Worm (Caenorhabditis elegans) whole organism, late embryonic: ENCODE data around the gene mpst-1.

Source experiments
- K09A11.1 ChIP-seq: sonication (generic microtip); optimal IDR thresholded peaks from 2 replicates; lab custom pipeline; 2017; ENCODE audit warnings: antibody characterized with exemption, mild to moderate bottlenecking, missing genetic modification characterization, missing compliant biosample characterization; ENCODE audit not compliant: insufficient read depth
- Y22D7AL.16 ChIP-seq: sonication (generic microtip); optimal IDR thresholded peaks from 2 replicates; lab custom pipeline; 2016; ENCODE audit warnings: missing genetic modification characterization, missing compliant biosample characterization
- ahr-1 ChIP-seq: sonication (generic microtip); optimal IDR thresholded peaks from 2 replicates; lab custom pipeline; 2016; ENCODE audit warnings: missing genetic modification characterization, missing compliant biosample characterization
- ama-1 ChIP-seq: fragments of 150-350 bp; optimal IDR thresholded peaks from 2 replicates; lab custom pipeline; 2014
- ceh-18 ChIP-seq: sonication (generic microtip); optimal IDR thresholded peaks from 2 replicates; lab custom pipeline; 2016; ENCODE audit warnings: missing genetic modification characterization, missing compliant biosample characterization
- ceh-30 ChIP-seq: fragments of 150-350 bp; optimal IDR thresholded peaks from 2 replicates; lab custom pipeline; 2014; ENCODE audit warnings: missing biosample characterization, missing genetic modification characterization
- ceh-34 ChIP-seq: sonication (generic microtip); optimal IDR thresholded peaks from 2 replicates; lab custom pipeline; 2016; ENCODE audit warnings: mild to moderate bottlenecking, missing genetic modification characterization, missing compliant biosample characterization
- ceh-45 ChIP-seq: fragments of 200-800 bp; sonication (Bioruptor generic); IDR thresholded peaks from 2 replicates; pipeline ENCODE4 v1.3.6; 2022; ENCODE audit warnings: missing genetic modification reagents, missing genetic modification characterization, missing compliant biosample characterization
- ceh-9 ChIP-seq: sonication (generic microtip); optimal IDR thresholded peaks from 2 replicates; lab custom pipeline; 2016; ENCODE audit warnings: mild to moderate bottlenecking, missing genetic modification characterization, inconsistent platforms, missing compliant biosample characterization
- dmd-4 ChIP-seq: sonication (generic microtip); optimal IDR thresholded peaks from 2 replicates; lab custom pipeline; 2016; ENCODE audit warnings: borderline replicate concordance, missing genetic modification characterization, missing compliant biosample characterization
- dve-1 ChIP-seq: sonication (generic microtip); optimal IDR thresholded peaks from 2 replicates; lab custom pipeline; 2017; ENCODE audit warnings: antibody characterized with exemption, mild to moderate bottlenecking, missing genetic modification characterization, missing compliant biosample characterization
- elt-2 ChIP-seq: sonication (generic microtip); optimal IDR thresholded peaks from 2 replicates; lab custom pipeline; 2016; ENCODE audit warnings: missing genetic modification reagents, missing genetic modification characterization, missing compliant biosample characterization
- elt-4 ChIP-seq: sonication (generic microtip); optimal IDR thresholded peaks from 2 replicates; lab custom pipeline; 2016; ENCODE audit warnings: missing genetic modification characterization, missing compliant biosample characterization
- ets-4 ChIP-seq: sonication (generic microtip); optimal IDR thresholded peaks from 2 replicates; lab custom pipeline; 2016; ENCODE audit warnings: missing genetic modification characterization, missing compliant biosample characterization
- eyg-1 ChIP-seq: sonication (generic microtip); optimal IDR thresholded peaks from 2 replicates; lab custom pipeline; 2016; ENCODE audit warnings: missing genotype, missing genetic modification characterization, missing compliant biosample characterization
- gmeb-2 ChIP-seq: sonication (generic microtip); optimal IDR thresholded peaks from 2 replicates; lab custom pipeline; 2016; ENCODE audit warnings: missing genetic modification characterization, inconsistent platforms, missing compliant biosample characterization
- hlh-13 ChIP-seq: fragments of 200-800 bp; sonication (Bioruptor generic); optimal IDR thresholded peaks from 2 replicates; lab custom pipeline; 2018; ENCODE audit warnings: mild to moderate bottlenecking, missing genetic modification characterization, missing compliant biosample characterization
- hlh-15 ChIP-seq: sonication (generic microtip); optimal IDR thresholded peaks from 2 replicates; lab custom pipeline; 2016; ENCODE audit warnings: missing genetic modification characterization, missing compliant biosample characterization
- hlh-30 ChIP-seq: sonication (generic microtip); optimal IDR thresholded peaks from 2 replicates; lab custom pipeline; 2017; ENCODE audit warnings: antibody characterized with exemption, missing genetic modification characterization, missing compliant biosample characterization; ENCODE audit not compliant: insufficient read depth
- hlh-6 ChIP-seq: sonication (generic microtip); optimal IDR thresholded peaks from 2 replicates; lab custom pipeline; 2016; ENCODE audit warnings: missing genotype, missing genetic modification characterization, missing compliant biosample characterization
- lin-11 ChIP-seq: fragments of 200-800 bp; sonication (Bioruptor generic); optimal IDR thresholded peaks from 2 replicates; lab custom pipeline; 2018; ENCODE audit warnings: mild to moderate bottlenecking, missing genetic modification characterization, missing compliant biosample characterization
- madf-2 ChIP-seq: sonication (generic microtip); optimal IDR thresholded peaks from 2 replicates; lab custom pipeline; 2017; ENCODE audit warnings: missing genetic modification characterization, missing compliant biosample characterization
- nfya-1 ChIP-seq: sonication (generic microtip); optimal IDR thresholded peaks from 2 replicates; lab custom pipeline; 2017; ENCODE audit warnings: missing genetic modification characterization, mild to moderate bottlenecking, missing compliant biosample characterization, antibody characterized with exemption, moderate library complexity
- nhr-11 ChIP-seq: fragments of 150-350 bp; optimal IDR thresholded peaks from 2 replicates; lab custom pipeline; 2014; ENCODE audit warnings: missing biosample characterization, missing genetic modification characterization
- nhr-232 ChIP-seq: sonication (generic microtip); optimal IDR thresholded peaks from 2 replicates; lab custom pipeline; 2016; ENCODE audit warnings: missing genetic modification characterization, missing compliant biosample characterization
- odd-2 ChIP-seq: sonication (generic microtip); optimal IDR thresholded peaks from 2 replicates; lab custom pipeline; 2017; ENCODE audit warnings: antibody characterized with exemption, mild to moderate bottlenecking, missing genetic modification characterization, missing compliant biosample characterization
- pat-9 ChIP-seq: fragments of 200-800 bp; sonication (Bioruptor generic); optimal IDR thresholded peaks from 2 replicates; lab custom pipeline; 2018; ENCODE audit warnings: mild to moderate bottlenecking, missing genetic modification characterization, moderate library complexity, missing compliant biosample characterization
- pha-4 ChIP-seq: fragments of 150-350 bp; optimal IDR thresholded peaks from 2 replicates; lab custom pipeline; 2018; ENCODE audit warnings: missing biosample characterization, missing genetic modification reagents, missing genetic modification characterization
- pqm-1 ChIP-seq: sonication (generic microtip); optimal IDR thresholded peaks from 2 replicates; lab custom pipeline; 2016; ENCODE audit warnings: missing genetic modification characterization, missing compliant biosample characterization
- ref-2 ChIP-seq: sonication (generic microtip); optimal IDR thresholded peaks from 2 replicates; lab custom pipeline; 2016; ENCODE audit warnings: missing genetic modification characterization, missing compliant biosample characterization
- rnt-1 ChIP-seq: sonication (generic microtip); optimal IDR thresholded peaks from 2 replicates; lab custom pipeline; 2016; ENCODE audit warnings: missing genetic modification characterization, missing compliant biosample characterization
- sox-4 ChIP-seq: sonication (generic microtip); optimal IDR thresholded peaks from 2 replicates; lab custom pipeline; 2017; ENCODE audit warnings: mild to moderate bottlenecking, missing genetic modification characterization, inconsistent platforms, missing compliant biosample characterization
- tbx-2 ChIP-seq: sonication (generic microtip); optimal IDR thresholded peaks from 2 replicates; lab custom pipeline; 2016; ENCODE audit warnings: missing genetic modification characterization, missing compliant biosample characterization
- tbx-7 ChIP-seq: sonication (generic microtip); optimal IDR thresholded peaks from 2 replicates; lab custom pipeline; 2016; ENCODE audit warnings: missing genotype, missing genetic modification characterization, missing compliant biosample characterization
- ttx-3 ChIP-seq: sonication (generic microtip); optimal IDR thresholded peaks from 2 replicates; lab custom pipeline; 2016; ENCODE audit warnings: missing genetic modification reagents, missing genetic modification characterization, missing compliant biosample characterization
- unc-42 ChIP-seq: sonication (generic microtip); optimal IDR thresholded peaks from 2 replicates; lab custom pipeline; 2016; ENCODE audit warnings: missing genotype, missing genetic modification characterization, missing compliant biosample characterization
- unc-55 ChIP-seq: sonication (generic microtip); optimal IDR thresholded peaks from 2 replicates; lab custom pipeline; 2017; ENCODE audit warnings: missing biosample characterization, missing genetic modification reagents, missing genetic modification characterization
- unc-86 ChIP-seq: sonication (generic microtip); optimal IDR thresholded peaks from 2 replicates; lab custom pipeline; 2016; ENCODE audit warnings: missing genetic modification characterization, missing compliant biosample characterization

Gene mpst-1

DNA sequence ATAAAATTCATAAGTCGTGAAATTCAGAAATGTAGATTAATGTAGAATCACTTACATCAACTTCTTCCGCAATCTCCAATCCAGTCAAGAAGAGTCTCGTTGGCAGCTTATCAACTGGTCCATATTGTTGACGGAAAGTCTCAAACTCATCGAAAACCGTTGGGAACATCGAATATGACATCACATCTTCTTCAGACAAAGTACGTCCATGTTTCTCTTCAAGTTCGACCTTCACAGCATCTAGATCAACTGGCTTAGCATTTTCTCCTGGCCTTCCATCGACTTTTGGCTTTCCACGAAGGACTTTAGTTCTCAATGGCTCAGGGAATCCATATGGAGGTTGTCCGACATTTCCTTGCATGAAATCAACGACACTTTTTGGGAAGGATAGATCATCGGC is 8.1 kb downstream of the mpst-1 start:
- no peak for TF ChIP-seq ahr-1 (tag; lab: Kevin White, UChicago)
- no peak for TF ChIP-seq eyg-1
- TF ChIP-seq tbx-7: no peak
- TF ChIP-seq ref-2: no peak
- no peak for TF ChIP-seq unc-55 (GFP tag; lab: Kevin White, UChicago)
- TF ChIP-seq pqm-1 (tag; lab: Kevin White, UChicago): no peak
- TF ChIP-seq ceh-9 (tag; lab: Kevin White, UChicago): no peak
- TF ChIP-seq elt-2 (tag; lab: Kevin White, UChicago): no peak
- no peak for TF ChIP-seq tbx-2 (tag; lab: Kevin White, UChicago)
- no peak for TF ChIP-seq lin-11
- no peak for TF ChIP-seq odd-2 (tag; lab: Kevin White, UChicago)
- no peak for TF ChIP-seq ceh-18 (tag; lab: Kevin White, UChicago)

DNA sequence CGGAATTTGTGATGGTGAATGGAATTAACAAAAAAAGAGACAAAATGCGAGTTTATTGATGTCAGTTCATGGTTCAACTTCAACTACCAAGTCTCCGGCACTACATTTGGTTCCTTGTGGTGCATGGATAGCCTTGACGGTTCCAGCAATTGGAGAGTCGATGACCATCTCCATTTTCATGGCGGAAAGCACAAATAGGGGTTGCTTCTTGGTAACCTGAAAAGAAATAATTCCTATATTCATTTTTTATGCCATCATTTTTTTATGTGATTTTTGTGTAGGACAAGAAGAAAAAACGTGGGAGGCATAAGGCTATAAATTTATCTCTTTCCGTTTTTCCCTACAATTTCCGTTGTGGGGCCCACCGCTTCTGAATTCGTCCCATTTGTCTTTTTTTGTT is 8.8 kb downstream of the mpst-1 start:
- TF ChIP-seq elt-4 (tag; lab: Kevin White, UChicago) (no peak), ceh-45 (GFP tag; lab: Robert Waterston, UW) (no peak), gmeb-2 (tag; lab: Kevin White, UChicago) (no peak), K09A11.1 (tag; lab: Kevin White, UChicago) (no peak), pha-4 (no peak), nfya-1 (tag; lab: Kevin White, UChicago) (no peak), hlh-30 (tag; lab: Kevin White, UChicago) (no peak)

DNA sequence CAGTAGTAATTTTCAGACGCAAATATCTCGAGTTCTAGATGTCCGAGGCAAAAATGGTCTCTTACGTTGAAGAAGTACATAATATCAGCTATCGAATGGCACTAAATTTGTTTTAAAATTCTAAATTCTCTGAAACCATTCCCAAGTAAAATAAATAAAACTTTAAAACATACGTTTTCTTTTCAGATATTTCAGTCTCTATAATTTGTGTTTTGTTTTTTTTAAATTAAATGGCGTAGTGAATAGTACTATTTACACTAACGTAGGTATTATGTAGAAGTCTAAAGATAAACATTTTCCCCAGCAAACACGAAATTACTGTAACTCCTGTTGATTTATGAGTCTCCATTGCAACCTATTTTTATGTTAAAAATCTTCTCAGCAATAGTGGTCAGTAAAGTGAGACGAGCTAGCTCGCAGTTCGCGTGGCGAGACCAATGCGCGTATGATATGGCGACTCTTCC is 9.6 kb downstream of the mpst-1 start:
- no peak for TF ChIP-seq pqm-1 (tag; lab: Kevin White, UChicago)
- no peak for TF ChIP-seq odd-2 (tag; lab: Kevin White, UChicago)

DNA sequence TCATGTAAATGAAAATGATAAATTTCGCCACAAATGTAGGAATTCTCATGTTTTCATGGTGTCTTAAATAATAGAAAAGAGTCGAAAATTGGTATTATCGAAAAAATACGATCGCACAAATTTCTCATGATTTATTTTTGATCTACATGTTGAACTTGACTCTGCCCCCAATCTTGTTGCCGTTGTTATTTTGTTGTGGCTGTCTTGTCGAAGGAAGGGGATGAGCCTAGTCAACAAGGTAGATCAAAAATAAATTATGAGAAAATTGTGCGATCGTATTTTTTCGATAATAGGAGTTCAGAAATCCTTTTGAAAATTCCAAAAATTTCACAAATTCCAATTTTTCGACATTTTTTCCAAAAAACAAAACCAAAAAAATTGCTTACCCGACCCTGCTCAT is 11.3 kb downstream of the mpst-1 start:
- no peak for TF ChIP-seq hlh-13 (GFP tag; lab: Kevin White, UChicago)
- no peak for TF ChIP-seq ceh-30 (tag; lab: Kevin White, UChicago)
- TF ChIP-seq Y22D7AL.16 (tag; lab: Kevin White, UChicago): no peak

DNA sequence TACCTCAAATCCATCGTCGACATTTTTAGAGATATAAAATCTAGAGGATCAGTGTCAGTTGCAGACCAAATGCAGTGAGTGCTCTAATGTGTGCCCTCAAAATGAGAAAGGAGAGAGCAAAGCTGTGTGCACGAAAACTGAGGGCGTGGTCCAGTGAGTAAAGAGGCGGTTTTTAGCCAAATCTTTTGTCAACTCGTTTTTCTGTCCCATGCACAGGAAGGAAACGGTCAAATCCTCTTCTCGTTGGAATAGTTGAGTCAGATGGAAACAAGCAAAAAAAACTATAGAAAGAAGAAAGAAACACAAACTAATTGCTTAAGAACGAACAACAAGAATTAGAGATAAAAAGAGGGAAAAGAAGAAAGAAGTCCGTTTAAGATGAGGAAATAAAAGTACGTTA is 14.9 kb downstream of the mpst-1 start, which contains the start of gene D2023.3:
TSS of gene D2023.3 (minus strand) at position 101 of the 400 bp plus-strand sequence.
- no peak for TF ChIP-seq madf-2 (tag; lab: Kevin White, UChicago)
- TF ChIP-seq rnt-1 (tag; lab: Kevin White, UChicago): no peak
- no peak for TF ChIP-seq ama-1 (lab: Kevin White, UChicago)
- TF ChIP-seq elt-2 (tag; lab: Kevin White, UChicago): no peak
- TF ChIP-seq tbx-7: no peak
- no peak for TF ChIP-seq ref-2
- no peak for TF ChIP-seq pat-9 (tag; lab: Kevin White, UChicago)
- TF ChIP-seq nhr-232 (tag; lab: Kevin White, UChicago): no peak
- no peak for TF ChIP-seq hlh-30 (tag; lab: Kevin White, UChicago)
- no peak for TF ChIP-seq dve-1 (tag; lab: Kevin White, UChicago)
- no peak for TF ChIP-seq dmd-4 (tag; lab: Kevin White, UChicago)

DNA sequence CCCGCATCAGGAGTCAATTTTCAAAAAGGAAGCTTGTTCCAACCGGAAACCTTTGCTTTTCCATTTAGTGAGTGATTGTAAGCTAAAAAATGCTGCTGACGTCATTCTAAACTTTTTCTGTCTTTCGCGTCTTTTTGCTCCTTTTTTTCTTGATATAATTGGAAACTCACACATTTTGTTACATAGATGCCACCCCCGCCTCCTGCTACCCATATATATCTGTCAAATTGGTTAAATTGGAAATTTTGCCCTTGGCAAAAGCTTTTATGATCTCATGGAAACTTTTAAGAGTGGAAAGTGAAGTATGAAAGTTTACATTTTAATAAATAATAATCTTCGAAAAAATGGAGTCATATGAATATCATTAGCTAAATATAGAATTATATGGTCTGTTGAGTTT is 16.9 kb downstream of the mpst-1 start:
- TF ChIP-seq ceh-45 (GFP tag; lab: Robert Waterston, UW) (no peak), hlh-13 (GFP tag; lab: Kevin White, UChicago) (no peak), hlh-6 (no peak), madf-2 (tag; lab: Kevin White, UChicago) (no peak), pqm-1 (tag; lab: Kevin White, UChicago) (no peak), ceh-30 (tag; lab: Kevin White, UChicago) (no peak), ceh-34 (tag; lab: Kevin White, UChicago) (no peak), hlh-15 (tag; lab: Kevin White, UChicago) (no peak), sox-4 (tag; lab: Kevin White, UChicago) (no peak), ceh-9 (tag; lab: Kevin White, UChicago) (no peak), nhr-11 (tag; lab: Kevin White, UChicago) (no peak), Y22D7AL.16 (tag; lab: Kevin White, UChicago) (no peak), tbx-7 (no peak), ttx-3 (no peak), unc-86 (no peak), ets-4 (tag; lab: Kevin White, UChicago) (no peak), eyg-1 (no peak), unc-42 (tag; lab: Kevin White, UChicago) (no peak)
